Fruit fly (Drosophila melanogaster) Kc167 (cell line): ENCODE measurements around the gene Dup99B.

ENCODE experiments used
- Myc ChIP-seq: fragments of >200 bp; optimal IDR thresholded peaks from 2 replicates; lab custom pipeline; 2017; ENCODE audit warnings: missing external identifiers
- Sin3A ChIP-seq: fragments of >200 bp; optimal IDR thresholded peaks from 2 replicates; lab custom pipeline; 2018; ENCODE audit warnings: missing external identifiers
- h ChIP-seq: fragments of >200 bp; optimal IDR thresholded peaks from 3 replicates; lab custom pipeline; 2018; ENCODE audit warnings: missing external identifiers
- insv ChIP-seq: fragments of >200 bp; optimal IDR thresholded peaks from 3 replicates; lab custom pipeline; 2018; ENCODE audit warnings: missing external identifiers
- psq ChIP-seq: fragments of >200 bp; optimal IDR thresholded peaks from 2 replicates; lab custom pipeline; 2017; ENCODE audit warnings: missing external identifiers
- ttk ChIP-seq: sonication (Bioruptor generic); optimal IDR thresholded peaks from 2 replicates; lab custom pipeline; 2017; ENCODE audit warnings: missing external identifiers

The Dup99B gene

DNA sequence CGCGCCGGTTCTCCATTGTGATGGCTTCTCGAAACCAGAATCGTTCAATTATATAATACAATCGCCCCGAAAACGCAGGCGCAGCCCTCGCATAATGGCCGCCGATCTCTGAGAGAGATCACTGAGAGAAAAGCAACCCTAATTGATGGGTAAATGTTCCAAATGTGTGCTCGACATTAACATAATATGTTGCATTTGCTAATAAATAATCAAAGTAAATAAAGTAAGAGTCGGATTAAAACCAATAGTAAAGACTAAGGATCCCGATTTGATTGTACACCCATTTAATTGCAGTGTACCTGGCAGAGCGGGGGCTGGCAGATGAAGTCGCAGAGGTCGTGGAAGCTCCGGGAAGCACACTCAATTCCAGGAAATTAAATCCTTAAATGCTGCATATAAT lies 10.6 kb downstream of the Dup99B start:
- TF ChIP-seq Myc (lab: Kevin White, UChicago) (no peak), Sin3A (lab: Kevin White, UChicago) (no peak), psq (lab: Kevin White, UChicago) (no peak), h (lab: Kevin White, UChicago) (no peak), ttk (lab: Kevin White, UChicago) (no peak), insv (no peak)

DNA sequence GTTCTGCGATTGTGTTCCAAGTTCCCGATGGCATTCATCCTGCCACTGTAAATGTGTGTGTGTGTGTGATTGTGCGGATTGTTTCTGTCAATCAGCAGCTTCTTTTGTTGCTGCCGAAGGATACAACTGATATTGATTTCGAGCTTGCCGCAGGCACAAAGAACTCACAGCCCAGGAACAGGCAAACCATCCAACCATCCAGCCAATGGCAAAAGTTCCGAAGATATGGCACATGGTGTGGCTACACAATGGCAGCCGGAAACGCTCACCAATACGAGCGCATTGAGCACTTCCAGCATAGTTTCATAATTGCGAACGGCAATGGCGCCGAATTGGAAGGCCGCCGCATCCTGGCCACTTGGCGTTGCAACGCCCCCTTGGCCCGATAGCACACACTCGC lies 13.4 kb downstream of the Dup99B start:
- TF ChIP-seq h (lab: Kevin White, UChicago) (no peak), Myc (lab: Kevin White, UChicago) (no peak), ttk (lab: Kevin White, UChicago) (no peak), psq (lab: Kevin White, UChicago) (no peak), insv (no peak), Sin3A (lab: Kevin White, UChicago) (no peak)

dm6 chr3R:29699220-29699619 lies 16.0 kb downstream of the Dup99B start:
- TF ChIP-seq psq (lab: Kevin White, UChicago) = no peak
- no peak for TF ChIP-seq insv
- TF ChIP-seq h (lab: Kevin White, UChicago) = no peak
- TF ChIP-seq Sin3A (lab: Kevin White, UChicago) = no peak
- TF ChIP-seq Myc (lab: Kevin White, UChicago) = no peak
- TF ChIP-seq ttk (lab: Kevin White, UChicago) = no peak

DNA sequence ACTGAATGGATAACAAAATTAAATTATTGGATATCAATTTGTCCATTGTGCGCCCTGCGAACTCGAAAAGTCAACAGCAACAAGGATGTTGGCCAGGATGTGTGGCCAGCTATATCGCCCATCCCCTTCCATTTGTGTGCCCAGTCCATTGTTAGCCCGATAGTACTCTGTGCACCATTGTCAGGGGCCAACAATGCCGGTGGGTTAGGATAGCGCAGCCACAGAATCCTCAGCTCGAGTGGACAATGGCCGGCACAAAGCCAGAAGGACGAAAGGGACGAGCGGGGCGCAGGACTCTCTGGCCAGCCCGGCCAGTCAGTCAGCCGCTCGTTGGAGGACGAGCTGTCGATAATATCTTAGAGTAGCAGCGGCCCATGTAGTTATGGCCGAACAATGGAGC lies 17.3 kb downstream of the Dup99B start:
- TF ChIP-seq insv = no peak
- TF ChIP-seq h (lab: Kevin White, UChicago) = no peak
- no peak for TF ChIP-seq Sin3A (lab: Kevin White, UChicago)
- no peak for TF ChIP-seq psq (lab: Kevin White, UChicago)
- no peak for TF ChIP-seq ttk (lab: Kevin White, UChicago)
- TF ChIP-seq Myc (lab: Kevin White, UChicago) = no peak

DNA sequence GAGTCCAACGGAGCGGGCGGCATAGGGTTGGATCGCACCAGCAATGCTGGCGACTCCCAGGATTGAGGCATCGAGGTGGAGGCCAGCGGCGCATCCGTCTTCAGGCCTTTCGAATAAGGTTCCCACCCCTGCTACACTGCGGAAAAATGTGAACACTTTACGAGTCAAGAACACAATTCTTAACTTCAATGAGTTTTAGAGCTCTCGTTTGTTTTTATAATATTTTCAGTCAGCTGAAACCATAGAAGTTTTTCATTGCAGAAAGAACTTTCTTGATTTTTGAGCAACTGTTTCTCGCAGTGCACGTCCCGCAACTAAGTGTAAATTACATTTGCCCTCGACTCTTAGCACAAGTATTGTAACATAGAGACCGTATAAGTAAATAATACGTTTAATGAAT lies 18.8 kb downstream of the Dup99B start:
- TF ChIP-seq insv (no peak), ttk (lab: Kevin White, UChicago) (no peak), Myc (lab: Kevin White, UChicago) (no peak), Sin3A (lab: Kevin White, UChicago) (no peak), h (lab: Kevin White, UChicago) (no peak), psq (lab: Kevin White, UChicago) (no peak)

- TF ChIP-seq h (lab: Kevin White, UChicago) (no peak), Sin3A (lab: Kevin White, UChicago) (no peak), ttk (lab: Kevin White, UChicago) (no peak), Myc (lab: Kevin White, UChicago) (no peak)
Measured at dm6 chr3R:29695744-29696143, 19.4 kb downstream of the Dup99B start.

DNA sequence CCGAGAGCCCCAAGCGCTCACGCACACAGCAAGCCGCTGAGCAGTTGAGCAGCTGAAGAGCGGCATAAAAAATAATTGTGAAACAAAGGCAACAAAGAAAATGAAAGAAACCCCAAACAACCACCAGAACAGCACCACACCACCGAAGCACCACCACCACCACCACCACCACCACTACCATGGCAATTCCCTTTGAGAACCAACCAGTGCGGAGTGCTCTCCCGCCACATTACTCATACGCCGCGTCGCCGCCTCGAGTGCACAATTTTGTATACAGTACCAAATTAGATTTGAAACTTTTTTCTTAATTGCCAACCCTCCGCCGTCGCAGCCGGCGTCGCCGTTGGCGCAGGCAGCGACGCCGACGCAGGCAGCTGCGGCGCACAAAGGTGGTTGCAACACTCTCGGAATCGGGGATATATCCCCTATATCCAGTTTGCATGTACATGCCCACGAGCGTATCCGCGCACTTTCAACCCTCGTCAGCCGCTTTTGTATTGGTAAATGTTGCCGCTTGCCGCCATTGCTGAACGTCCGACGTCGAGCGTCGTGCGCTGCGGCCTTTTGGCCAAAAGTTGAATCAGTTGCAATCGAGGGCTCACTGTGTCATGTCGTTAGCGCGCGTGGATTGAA lies 23.1 kb downstream of the Dup99B start, which contains the start of gene dmrt99B:
TSS of gene dmrt99B (plus strand) at position 583 of the 633 bp plus-strand sequence.
- TF ChIP-seq ttk (lab: Kevin White, UChicago) = no peak

- no peak for TF ChIP-seq h (lab: Kevin White, UChicago)
- no peak for TF ChIP-seq Myc (lab: Kevin White, UChicago)
- no peak for TF ChIP-seq ttk (lab: Kevin White, UChicago)
- no peak for TF ChIP-seq Sin3A (lab: Kevin White, UChicago)
- no peak for TF ChIP-seq insv
- TF ChIP-seq psq (lab: Kevin White, UChicago) = no peak
Measured at dm6 chr3R:29690960-29691527, 24.1 kb downstream of the Dup99B start.

dm6 chr3R:29690539-29690852 lies 24.7 kb downstream of the Dup99B start:
- TF ChIP-seq Sin3A (lab: Kevin White, UChicago) (no peak), h (lab: Kevin White, UChicago) (no peak), ttk (lab: Kevin White, UChicago) (no peak), psq (lab: Kevin White, UChicago) (no peak), Myc (lab: Kevin White, UChicago) (no peak), insv (no peak)

DNA sequence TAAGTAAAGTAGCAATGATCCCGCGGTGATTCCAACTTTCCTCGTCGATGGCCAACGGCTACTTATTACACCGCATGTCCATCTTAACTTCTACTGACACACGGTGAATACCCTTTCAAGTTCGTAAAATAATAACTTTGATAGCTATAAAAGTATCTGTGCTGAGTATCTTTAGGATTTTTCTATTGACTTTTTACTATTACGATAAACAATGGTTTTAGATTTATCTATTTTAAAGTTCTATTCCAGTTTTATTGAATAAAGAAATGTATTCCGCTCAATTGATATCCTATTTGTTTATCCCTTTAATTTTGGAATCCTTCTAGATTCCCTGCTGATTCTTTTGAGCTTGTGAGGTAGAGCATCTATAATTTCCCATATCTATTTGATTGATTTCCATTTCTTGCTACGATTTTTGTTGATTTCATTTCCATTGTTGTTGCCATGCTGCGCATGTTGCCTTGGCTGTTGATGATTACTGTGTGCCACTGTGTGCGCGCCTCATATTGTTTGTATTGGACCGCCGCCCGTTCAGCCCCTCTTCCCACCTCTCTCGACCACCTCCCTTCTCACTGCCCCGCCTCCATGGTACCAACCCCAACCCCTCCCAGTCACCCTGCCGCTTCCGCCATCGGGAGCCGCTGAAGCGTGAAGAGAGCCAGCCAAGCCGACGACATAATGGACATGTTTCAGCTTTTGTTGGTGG lies 25.2 kb downstream of the Dup99B start:
- TF ChIP-seq ttk (lab: Kevin White, UChicago) (no peak), h (lab: Kevin White, UChicago) (no peak), psq (lab: Kevin White, UChicago) (no peak), insv (no peak), Myc (lab: Kevin White, UChicago) (no peak), Sin3A (lab: Kevin White, UChicago) (no peak)

- TF ChIP-seq h (lab: Kevin White, UChicago) = no peak
- no peak for TF ChIP-seq Myc (lab: Kevin White, UChicago)
- no peak for TF ChIP-seq insv
- TF ChIP-seq Sin3A (lab: Kevin White, UChicago) = no peak
- no peak for TF ChIP-seq psq (lab: Kevin White, UChicago)
- TF ChIP-seq ttk (lab: Kevin White, UChicago) = no peak
Measured at dm6 chr3R:29689211-29689610, 26.0 kb downstream of the Dup99B start, which contains the start of gene Obp99c. Gene Obp99c, minus strand, starts transcription at chr3R:29689311.

DNA sequence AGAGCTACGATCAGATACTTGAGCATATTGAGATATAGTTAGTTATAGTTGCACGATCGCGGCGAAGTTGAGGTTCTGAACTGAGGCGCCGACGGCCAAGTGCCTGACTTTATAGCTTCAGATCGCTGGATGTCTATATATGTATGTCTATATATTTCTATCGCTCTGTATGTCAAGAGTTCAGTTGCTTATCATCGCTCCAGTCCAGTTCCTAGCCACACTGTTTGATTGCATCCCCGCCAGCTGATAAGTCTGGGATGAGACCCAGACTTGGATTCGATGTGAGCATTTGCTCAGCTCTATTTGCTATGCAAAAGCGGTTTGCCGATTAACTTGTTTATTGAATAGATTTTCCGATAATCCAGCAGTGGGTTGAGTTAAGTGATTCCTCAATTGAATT lies 28.5 kb downstream of the Dup99B start:
- no peak for TF ChIP-seq Myc (lab: Kevin White, UChicago)
- TF ChIP-seq Sin3A (lab: Kevin White, UChicago) = no peak
- no peak for TF ChIP-seq insv
